Worm (Caenorhabditis elegans): ENCODE results near the gene F32D8.8.

The F32D8.8 gene

ce11 chrV:10859048-10859637 lies 43.4 kb downstream of the F32D8.8 start:
- TF ChIP-seq hlh-30 (tag; optimal IDR thresholded peaks at IDR 0.05; ENCODE audit: insufficient read depth) (peak; percentile 1), ztf-16 (tag; optimal IDR thresholded peaks at IDR 0.05) (no peak)

- peak; percentile 3 for TF ChIP-seq syd-9 (tag; optimal IDR thresholded peaks at IDR 0.05)
- TF ChIP-seq hlh-8 (tag; optimal IDR thresholded peaks at IDR 0.05): peak; percentile 27
- TF ChIP-seq pax-1 (tag; optimal IDR thresholded peaks at IDR 0.05): no peak
- TF ChIP-seq eyg-1 (tag; optimal IDR thresholded peaks at IDR 0.05): no peak
- TF ChIP-seq hlh-30 (tag; optimal IDR thresholded peaks at IDR 0.05; ENCODE audit: insufficient read depth): peak; percentile 71
- TF ChIP-seq gmeb-2 (tag; optimal IDR thresholded peaks at IDR 0.05): no peak
- TF ChIP-seq C08G9.2 (tag; optimal IDR thresholded peaks at IDR 0.05): no peak
- no peak for TF ChIP-seq odd-2 (tag; optimal IDR thresholded peaks at IDR 0.05)
- TF ChIP-seq pat-9 (tag; optimal IDR thresholded peaks at IDR 0.05): no peak
- no peak for TF ChIP-seq sdc-2 (tag; optimal IDR thresholded peaks at IDR 0.05)
- no peak for TF ChIP-seq lin-11 (tag; optimal IDR thresholded peaks at IDR 0.05)
- TF ChIP-seq ceh-45 (GFP tag; IDR thresholded peaks at IDR 0.05): no peak
- TF ChIP-seq ceh-34 (tag; optimal IDR thresholded peaks at IDR 0.05): peak; percentile 72
- no peak for TF ChIP-seq mec-3 (tag; optimal IDR thresholded peaks at IDR 0.05; ENCODE audit: borderline replicate concordance)
- peak; percentile 60 for TF ChIP-seq dmd-4 (tag; optimal IDR thresholded peaks at IDR 0.05; ENCODE audit: borderline replicate concordance)
- TF ChIP-seq ceh-6 (GFP tag; optimal IDR thresholded peaks at IDR 0.05): no peak
- TF ChIP-seq pha-2 (tag; optimal IDR thresholded peaks at IDR 0.05): no peak
- TF ChIP-seq lim-6 (tag; optimal IDR thresholded peaks at IDR 0.05): no peak
- no peak for TF ChIP-seq madf-2 (tag; optimal IDR thresholded peaks at IDR 0.05)
- no peak for TF ChIP-seq ets-4 (tag; optimal IDR thresholded peaks at IDR 0.05)
- no peak for TF ChIP-seq fkh-10 (GFP tag; optimal IDR thresholded peaks at IDR 0.05)
- no peak for TF ChIP-seq unc-3 (GFP tag; conservative IDR thresholded peaks at IDR 0.05)
- TF ChIP-seq unc-3 (tag; optimal IDR thresholded peaks at IDR 0.05): no peak
- peak; percentile 11 for TF ChIP-seq unc-86 (tag; optimal IDR thresholded peaks at IDR 0.05)
- no peak for TF ChIP-seq ceh-30 (tag; optimal IDR thresholded peaks at IDR 0.05)
- peak; percentile 21 for TF ChIP-seq ceh-14 (tag; optimal IDR thresholded peaks at IDR 0.05)
- no peak for TF ChIP-seq nhr-11 (tag; optimal IDR thresholded peaks at IDR 0.05)
- TF ChIP-seq nhr-232 (tag; optimal IDR thresholded peaks at IDR 0.05): no peak
- TF ChIP-seq K02D7.2 (tag; optimal IDR thresholded peaks at IDR 0.05): no peak
- peak; percentile 32 for TF ChIP-seq ceh-48 (tag; optimal IDR thresholded peaks at IDR 0.05)
- TF ChIP-seq dve-1 (tag; optimal IDR thresholded peaks at IDR 0.05): no peak
- TF ChIP-seq pag-3 (tag; optimal IDR thresholded peaks at IDR 0.05; ENCODE audit: borderline replicate concordance): no peak
- peak; percentile 57 for TF ChIP-seq nfya-1 (tag; optimal IDR thresholded peaks at IDR 0.05)
- no peak for TF ChIP-seq sox-2 (GFP tag; IDR thresholded peaks at IDR 0.05)
- no peak for TF ChIP-seq che-1 (tag; optimal IDR thresholded peaks at IDR 0.05)
- no peak for TF ChIP-seq ahr-1 (tag; optimal IDR thresholded peaks at IDR 0.05)
- TF ChIP-seq K09A11.1 (tag; optimal IDR thresholded peaks at IDR 0.05; ENCODE audit: insufficient read depth): no peak
- no peak for TF ChIP-seq Y22D7AL.16 (tag; optimal IDR thresholded peaks at IDR 0.05)
- TF ChIP-seq ceh-24 (tag; optimal IDR thresholded peaks at IDR 0.05): no peak
- peak; percentile 74 for TF ChIP-seq tbx-2 (tag; optimal IDR thresholded peaks at IDR 0.05)
- no peak for TF ChIP-seq T23F11.4 (GFP tag; optimal IDR thresholded peaks at IDR 0.05)
- peak; percentile 73 for TF ChIP-seq ceh-31 (tag; optimal IDR thresholded peaks at IDR 0.05)
- peak; percentile 51 for TF ChIP-seq rnt-1 (tag; optimal IDR thresholded peaks at IDR 0.05)
- TF ChIP-seq elt-2 (tag; optimal IDR thresholded peaks at IDR 0.05): no peak
- peak; percentile 25 for TF ChIP-seq ref-2 (tag; optimal IDR thresholded peaks at IDR 0.05)
- TF ChIP-seq unc-55 (GFP tag; optimal IDR thresholded peaks at IDR 0.05): peak; percentile 67
- TF ChIP-seq hlh-15 (tag; optimal IDR thresholded peaks at IDR 0.05): no peak
- no peak for TF ChIP-seq hlh-6 (tag; optimal IDR thresholded peaks at IDR 0.05)
- no peak for TF ChIP-seq ceh-22 (tag; optimal IDR thresholded peaks at IDR 0.05)
- no peak for TF ChIP-seq ceh-2 (tag; optimal IDR thresholded peaks at IDR 0.05)
Observed at ce11 chrV:10858340-10858739, 44.2 kb downstream of the F32D8.8 start.
